Worm (Caenorhabditis elegans) whole organism, L4/young adult: ENCODE measurements around the gene ZC373.3.

Source experiments
- W03F9.2 ChIP-seq: fragments of 150-350 bp; optimal IDR thresholded peaks from 2 replicates; lab custom pipeline; 2014; ENCODE audit warnings: missing biosample characterization, missing genetic modification characterization
- dao-5 ChIP-seq: sonication (generic microtip); optimal IDR thresholded peaks from 2 replicates; lab custom pipeline; 2016; ENCODE audit warnings: missing genotype, missing genetic modification characterization, moderate library complexity, missing compliant biosample characterization
- him-1 ChIP-seq: sonication (generic microtip); optimal IDR thresholded peaks from 2 replicates; lab custom pipeline; 2016; ENCODE audit warnings: missing genotype, missing genetic modification reagents, missing genetic modification characterization, missing compliant biosample characterization

Gene ZC373.3

DNA sequence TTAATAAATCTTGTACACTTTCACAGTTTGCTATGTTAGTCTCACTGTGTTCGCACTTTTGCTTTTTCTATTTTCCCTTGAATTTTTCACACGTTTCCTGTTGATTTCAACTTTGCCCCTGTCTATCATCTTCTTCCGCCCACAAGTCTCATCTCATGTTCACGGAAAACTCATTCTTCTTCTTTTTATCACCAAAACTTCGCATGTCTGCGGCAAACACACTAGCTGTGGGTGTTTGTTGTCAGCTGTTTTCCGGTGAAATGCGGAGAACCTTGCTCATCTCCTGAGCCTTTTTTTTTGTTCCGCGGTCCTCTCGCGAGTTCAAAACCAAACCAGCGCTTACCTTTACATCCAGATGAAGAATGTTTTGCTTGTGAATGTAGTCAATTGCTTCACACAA lies 8.1 kb downstream of the ZC373.3 start:
- no peak for TF ChIP-seq him-1

DNA sequence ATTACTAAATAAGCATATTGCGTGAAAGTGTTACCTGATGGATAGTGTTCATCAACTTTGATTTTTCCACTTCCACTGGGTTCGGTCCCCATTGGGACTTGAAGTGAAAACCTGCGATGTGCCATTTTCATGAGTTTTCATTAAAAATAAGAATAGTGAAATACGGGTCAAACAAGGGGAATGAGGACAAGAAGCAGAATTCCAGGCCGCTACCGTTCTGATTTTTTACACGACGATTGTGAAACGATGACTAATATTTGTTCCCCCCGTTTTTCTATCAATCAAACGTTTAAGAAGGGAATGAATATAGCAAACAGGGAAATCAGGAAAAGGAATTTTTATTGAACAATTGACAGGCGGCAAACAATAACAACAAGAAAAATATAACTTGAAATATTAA lies 9.4 kb downstream of the ZC373.3 start, which contains the start of gene mlck-1:
Gene mlck-1, minus strand, starts transcription at position 101 of the 400 bp plus-strand sequence.
- TF ChIP-seq dao-5 (tag; lab: Kevin White, UChicago): no peak
- no peak for TF ChIP-seq him-1
- TF ChIP-seq W03F9.2 (tag; lab: Kevin White, UChicago): no peak

DNA sequence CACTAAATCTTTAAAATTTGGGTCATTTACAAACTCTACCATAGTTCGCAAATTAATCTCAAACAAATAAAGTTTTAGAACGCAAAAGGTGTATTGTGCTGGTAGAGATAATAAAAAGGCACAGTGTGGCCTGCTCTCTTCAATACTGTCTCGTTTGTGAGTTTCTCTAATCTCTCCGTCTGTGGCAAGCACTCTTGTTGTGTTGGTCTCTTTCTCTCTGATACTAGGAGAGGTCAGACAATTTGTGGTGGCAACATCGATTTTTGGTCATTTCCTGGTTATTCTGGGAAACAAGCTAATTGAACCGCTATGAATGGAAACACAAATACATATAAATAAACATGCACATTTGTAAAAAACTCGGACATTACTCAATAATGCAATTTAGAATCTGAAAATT lies 13.9 kb downstream of the ZC373.3 start, which contains the start of gene ZC373.5:
Gene ZC373.5, minus strand, starts transcription at position 159 of the 400 bp plus-strand sequence.
- TF ChIP-seq him-1 (no peak), dao-5 (tag; lab: Kevin White, UChicago) (no peak), W03F9.2 (tag; lab: Kevin White, UChicago) (no peak)

DNA sequence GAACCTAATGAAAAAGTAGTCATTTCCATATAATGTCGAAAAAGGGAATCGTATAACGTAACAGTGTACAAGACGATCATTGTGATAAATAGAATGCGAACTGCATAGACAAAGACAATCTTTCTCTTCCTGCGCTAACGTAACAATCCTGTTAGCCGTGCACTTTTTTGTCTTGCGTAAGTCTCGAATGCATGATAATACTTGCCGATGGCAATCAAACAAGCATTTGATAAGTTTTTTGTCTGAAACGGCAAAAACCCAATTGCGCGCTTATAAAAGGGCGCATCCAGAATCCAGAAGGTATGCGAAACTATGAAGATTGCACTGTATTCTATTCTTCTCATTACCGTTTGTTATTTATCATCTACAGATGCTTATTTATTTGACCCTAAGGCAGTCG lies 14.7 kb downstream of the ZC373.3 start, which contains the start of gene dao-4:
Gene dao-4, plus strand, starts transcription at position 301 of the 400 bp plus-strand sequence.
- TF ChIP-seq W03F9.2 (tag; lab: Kevin White, UChicago): no peak
- TF ChIP-seq dao-5 (tag; lab: Kevin White, UChicago): no peak
- TF ChIP-seq him-1: no peak

DNA sequence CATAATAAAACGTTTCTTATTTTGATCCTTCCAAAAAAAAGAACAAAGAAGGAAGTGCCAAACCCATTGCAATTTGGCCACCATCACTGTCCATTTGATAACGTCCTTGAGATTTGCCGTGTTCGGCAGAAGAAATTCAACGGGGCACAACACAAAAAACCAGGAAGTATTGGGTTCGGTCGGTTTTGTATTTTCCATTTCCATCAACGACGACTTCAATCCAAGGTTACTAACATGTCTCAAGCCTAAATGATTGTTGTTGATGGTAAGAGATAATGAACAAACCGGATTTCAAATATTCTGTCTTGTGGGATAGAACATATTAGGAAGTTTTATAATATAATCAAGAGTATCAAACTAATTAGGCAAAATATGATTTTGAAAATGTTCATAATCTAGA lies 16.0 kb downstream of the ZC373.3 start:
- TF ChIP-seq him-1 (no peak), dao-5 (tag; lab: Kevin White, UChicago) (no peak), W03F9.2 (tag; lab: Kevin White, UChicago) (no peak)

DNA sequence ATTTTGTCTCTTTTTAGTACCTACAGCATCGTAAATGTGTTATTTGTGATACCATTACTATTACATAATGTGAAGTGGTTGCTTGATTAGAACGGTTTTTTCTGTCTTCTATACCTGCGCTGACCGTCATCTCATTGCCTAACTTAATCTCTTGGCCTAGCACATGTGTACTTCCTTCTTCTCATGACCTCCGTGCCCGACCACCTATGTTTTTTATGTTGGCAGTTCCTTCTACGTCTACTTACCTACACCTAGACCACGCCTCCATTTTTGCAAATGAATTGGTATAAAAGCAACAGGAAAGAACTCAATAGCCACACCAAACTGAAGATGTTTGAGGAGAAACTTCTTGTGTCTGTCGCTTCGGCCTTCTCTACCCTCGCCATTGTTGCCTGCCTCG lies 17.0 kb downstream of the ZC373.3 start, which contains the start of gene col-176:
Gene col-176, plus strand, starts transcription at position 301 of the 400 bp plus-strand sequence.
- TF ChIP-seq him-1: no peak
- no peak for TF ChIP-seq dao-5 (tag; lab: Kevin White, UChicago)
- no peak for TF ChIP-seq W03F9.2 (tag; lab: Kevin White, UChicago)

DNA sequence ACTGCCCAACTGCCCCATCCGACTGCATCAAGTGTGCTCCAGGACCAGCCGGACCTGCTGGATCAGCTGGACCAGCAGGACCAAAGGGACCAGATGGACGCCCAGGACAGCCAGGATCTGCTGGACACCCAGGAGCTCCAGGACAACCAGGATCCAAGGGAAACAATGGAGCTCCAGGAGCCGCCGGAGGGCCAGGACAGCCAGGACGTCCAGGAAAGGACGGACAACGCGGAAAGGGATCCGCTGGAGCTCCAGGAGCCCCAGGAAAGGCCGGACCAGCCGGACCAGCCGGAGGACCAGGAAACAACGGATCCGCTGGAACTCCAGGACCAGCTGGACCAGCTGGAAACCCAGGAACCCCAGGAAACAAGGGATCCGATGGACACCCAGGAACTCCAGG lies 17.8 kb downstream of the ZC373.3 start:
- no peak for TF ChIP-seq W03F9.2 (tag; lab: Kevin White, UChicago)
- no peak for TF ChIP-seq him-1
- TF ChIP-seq dao-5 (tag; lab: Kevin White, UChicago): no peak

DNA sequence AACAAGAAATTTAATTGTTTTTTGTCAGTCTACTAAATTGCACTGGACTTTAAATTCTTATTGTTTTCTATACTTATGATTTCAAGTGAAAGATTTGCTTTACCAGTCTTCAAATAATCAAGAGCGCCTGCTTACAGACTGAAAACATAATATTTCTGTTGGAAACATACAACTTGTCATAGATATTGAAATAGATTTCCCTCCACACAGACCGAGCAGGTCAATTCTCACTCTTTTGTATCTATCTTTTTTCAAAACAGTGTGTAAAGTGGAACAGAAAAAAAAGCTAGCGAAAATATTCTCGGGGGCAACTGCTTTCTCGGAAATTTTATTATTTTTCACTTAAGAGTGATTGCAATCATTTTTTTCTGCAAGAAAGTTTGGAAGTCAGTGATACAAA lies 18.3 kb downstream of the ZC373.3 start:
- TF ChIP-seq him-1 (no peak), W03F9.2 (tag; lab: Kevin White, UChicago) (no peak), dao-5 (tag; lab: Kevin White, UChicago) (no peak)

DNA sequence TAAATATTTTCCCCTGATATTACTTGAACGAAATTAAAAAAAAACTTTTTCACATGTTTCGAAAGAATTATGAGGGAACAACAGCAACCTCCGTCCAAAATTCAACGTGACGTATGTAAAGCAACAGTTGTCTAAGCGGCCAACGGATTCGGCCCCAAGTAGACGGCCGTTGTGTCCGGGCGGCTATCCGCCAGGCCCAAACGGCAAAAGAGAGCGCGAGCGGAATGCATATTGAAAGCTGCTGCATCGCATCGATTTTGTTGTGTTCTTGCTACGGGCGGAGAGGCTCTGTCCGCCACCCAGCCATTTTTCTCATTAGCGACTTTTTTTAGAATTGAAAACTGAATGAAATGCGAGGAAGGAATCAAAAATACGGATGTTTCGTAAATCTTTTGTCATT lies 18.9 kb downstream of the ZC373.3 start:
- TF ChIP-seq him-1: no peak
- no peak for TF ChIP-seq W03F9.2 (tag; lab: Kevin White, UChicago)
- no peak for TF ChIP-seq dao-5 (tag; lab: Kevin White, UChicago)

DNA sequence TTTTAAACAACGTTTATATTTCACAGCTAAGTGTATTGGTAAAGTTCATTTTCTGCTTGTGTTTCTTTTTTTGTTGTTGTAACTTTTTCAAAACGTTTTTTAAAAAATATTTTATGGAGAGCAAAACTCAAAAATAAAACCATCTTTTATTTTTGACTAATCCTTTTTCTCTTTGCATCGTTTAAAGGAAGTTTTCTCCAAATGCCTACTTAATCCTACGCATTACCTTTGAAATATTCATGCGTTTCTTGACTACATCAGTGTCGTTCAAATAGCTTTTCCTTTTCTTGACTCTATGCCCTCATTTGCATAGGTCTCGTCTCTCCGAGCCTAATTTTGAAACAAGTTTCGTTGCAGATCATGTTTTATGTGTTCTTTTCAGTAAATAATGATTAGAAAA lies 20.8 kb downstream of the ZC373.3 start:
- TF ChIP-seq W03F9.2 (tag; lab: Kevin White, UChicago) (no peak), him-1 (no peak), dao-5 (tag; lab: Kevin White, UChicago) (no peak)

DNA sequence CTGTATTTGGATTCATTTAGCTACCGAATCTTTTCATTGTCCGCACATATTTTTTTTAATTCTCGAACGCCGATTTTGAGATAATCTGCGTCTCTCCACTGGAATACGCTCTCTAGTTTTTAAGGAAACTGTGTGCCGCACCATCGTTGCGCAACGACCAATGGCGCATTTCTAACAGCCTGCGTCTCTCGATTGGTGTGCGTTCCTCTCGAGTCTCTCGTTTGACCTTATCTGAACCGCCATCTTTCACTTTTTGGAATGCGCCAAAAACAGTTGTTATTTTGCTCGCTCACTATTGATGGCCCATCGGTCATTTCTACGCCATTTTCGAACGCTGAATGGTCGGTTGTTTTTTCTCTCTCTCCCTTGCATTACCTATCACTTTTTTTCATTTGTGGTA lies 22.9 kb downstream of the ZC373.3 start:
- TF ChIP-seq W03F9.2 (tag; lab: Kevin White, UChicago) (no peak), him-1 (no peak), dao-5 (tag; lab: Kevin White, UChicago) (no peak)

DNA sequence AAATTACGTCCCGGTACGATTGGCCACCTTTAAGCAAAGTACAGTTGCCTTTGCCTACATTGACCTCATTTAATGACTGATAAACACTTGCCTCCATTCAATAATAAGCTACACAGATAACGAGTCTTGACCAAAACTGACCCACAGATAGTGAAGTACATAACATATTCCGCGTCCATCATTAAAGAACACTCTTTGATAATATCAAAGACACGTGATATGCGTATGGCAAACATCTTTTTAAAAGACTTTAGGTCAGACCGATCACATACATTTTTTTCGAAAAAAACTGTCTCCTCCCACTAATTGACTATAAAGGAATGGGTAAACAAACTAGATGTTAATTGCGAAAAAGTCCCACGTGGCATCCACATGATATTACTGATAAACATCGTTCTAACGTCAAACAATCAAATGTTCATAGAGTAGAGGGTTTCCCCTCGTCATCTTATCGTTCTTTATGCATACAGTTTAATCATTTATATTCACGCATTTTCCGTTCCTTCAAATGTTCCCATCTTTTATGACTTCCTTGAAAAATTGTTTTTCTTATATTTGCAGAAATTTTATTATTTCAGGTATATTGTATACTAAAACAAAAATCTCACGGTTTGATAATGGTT lies 23.8 kb downstream of the ZC373.3 start, which contains the start of gene W07E11.1:
Gene W07E11.1, plus strand, starts transcription at position 573 of the 623 bp plus-strand sequence.
- TF ChIP-seq W03F9.2 (tag; lab: Kevin White, UChicago): no peak
- TF ChIP-seq him-1: no peak
- no peak for TF ChIP-seq dao-5 (tag; lab: Kevin White, UChicago)

DNA sequence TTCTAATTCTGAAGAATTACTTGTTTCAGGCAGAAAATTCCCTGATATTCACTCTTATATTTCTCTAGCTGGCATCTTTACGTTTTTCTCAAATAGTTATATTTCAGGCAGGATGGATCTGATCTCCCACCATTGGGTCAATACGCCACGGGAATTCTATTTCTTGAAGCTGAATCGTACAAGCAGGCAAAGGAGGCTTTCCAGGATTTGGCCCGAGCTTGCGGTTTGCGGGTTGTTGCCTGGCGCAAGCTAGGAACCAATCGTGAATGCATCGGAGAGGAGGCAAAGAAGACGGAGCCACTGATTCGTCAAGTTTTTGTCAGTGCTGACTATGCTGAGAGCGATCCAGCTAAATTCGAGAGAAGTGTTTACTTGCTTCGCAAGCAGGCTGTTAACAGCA lies 24.7 kb downstream of the ZC373.3 start:
- no peak for TF ChIP-seq him-1
- TF ChIP-seq dao-5 (tag; lab: Kevin White, UChicago): no peak
- TF ChIP-seq W03F9.2 (tag; lab: Kevin White, UChicago): no peak

DNA sequence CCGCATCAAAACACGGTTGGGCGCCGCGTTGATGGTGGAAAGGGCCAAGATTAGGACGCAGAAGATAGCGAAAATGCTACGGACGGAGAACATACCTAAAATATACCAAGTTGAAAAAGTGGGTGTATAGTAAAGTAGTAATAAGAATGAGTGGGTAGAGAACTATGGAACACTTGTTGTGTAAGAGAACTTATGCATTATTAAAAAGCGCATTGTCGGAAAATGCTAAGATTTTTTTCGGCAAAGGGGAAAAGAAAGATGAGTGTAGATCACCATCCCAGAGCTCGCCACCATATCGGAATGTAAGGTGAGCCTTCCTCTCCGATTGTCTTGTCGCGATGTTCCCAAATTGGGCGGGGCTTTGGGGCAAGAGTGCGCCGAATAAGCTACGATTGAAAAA lies 27.5 kb downstream of the ZC373.3 start, which contains the start of gene flp-28:
Gene flp-28, minus strand, starts transcription at position 101 of the 400 bp plus-strand sequence.
- TF ChIP-seq him-1 (no peak), W03F9.2 (tag; lab: Kevin White, UChicago) (no peak), dao-5 (tag; lab: Kevin White, UChicago) (no peak)

DNA sequence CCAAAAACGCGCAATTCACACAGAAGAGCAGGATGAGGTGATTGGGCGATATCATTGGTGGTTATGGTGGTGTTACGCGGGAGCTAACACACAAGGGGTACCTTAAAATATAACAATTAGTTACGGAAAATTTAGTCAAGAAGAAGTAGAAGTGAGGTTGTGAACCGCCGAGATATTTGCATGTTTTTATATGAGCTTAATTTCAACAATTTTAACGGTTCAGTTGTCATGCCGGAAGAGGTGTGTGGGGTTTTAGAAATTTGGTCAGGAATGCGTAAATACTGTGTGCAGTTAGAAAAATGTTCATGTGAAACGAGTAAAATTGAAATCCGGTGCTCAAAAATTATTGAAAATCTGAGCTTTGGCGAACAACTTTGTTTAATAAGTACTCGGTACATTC lies 32.5 kb downstream of the ZC373.3 start, which contains the start of gene flp-3:
Gene flp-3, minus strand, starts transcription at position 101 of the 400 bp plus-strand sequence.
- TF ChIP-seq W03F9.2 (tag; lab: Kevin White, UChicago): no peak
- TF ChIP-seq dao-5 (tag; lab: Kevin White, UChicago): no peak
- no peak for TF ChIP-seq him-1
